Worm (Caenorhabditis elegans): ENCODE data around the gene gly-12.

DNA sequence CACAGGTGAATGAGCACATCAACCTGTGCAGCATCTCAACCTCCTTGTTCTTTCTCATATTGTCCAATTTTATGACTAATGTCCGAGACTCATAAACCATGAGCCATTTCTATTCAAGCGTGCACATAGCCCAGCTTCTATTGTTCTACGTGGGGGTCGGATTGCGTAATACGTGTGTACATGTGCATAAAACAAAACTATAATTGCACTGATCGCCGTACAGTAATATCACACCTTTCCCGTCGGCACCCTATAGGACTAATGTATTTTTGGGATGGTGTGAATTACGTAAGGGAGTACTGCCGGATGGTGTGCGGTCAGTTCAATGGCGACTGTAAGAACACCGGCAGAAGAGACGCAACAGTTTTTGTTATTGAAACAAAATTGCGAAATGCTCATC, 15.8 kb upstream of the gly-12 start:
- TF ChIP-seq dpl-1 (GFP tag; optimal IDR thresholded peaks at IDR 0.05) (no peak), snpc-4 (GFP tag; optimal IDR thresholded peaks at IDR 0.05) (no peak), snpc-4 (tag; optimal IDR thresholded peaks at IDR 0.05) (no peak)

Data from whole organism, young adult.